Fruit fly (Drosophila melanogaster) whole organism, embryonic: ENCODE results near the gene Ada1-1.
A peak's percentile ranks its signal among the peaks of the same experiment; 100 is the strongest.

ENCODE experiments used
- Atf3 ChIP-seq: fragments of 200-800 bp; sonication (Bioruptor generic); optimal IDR thresholded peaks from 3 replicates; lab custom pipeline; 2016; ENCODE audit warnings: missing biosample characterization, missing genetic modification characterization
- Blimp-1 ChIP-seq: fragments of 200-800 bp; sonication (Bioruptor generic); optimal IDR thresholded peaks from 3 replicates; lab custom pipeline; 2018; ENCODE audit warnings: missing biosample characterization, missing genetic modification characterization, mild to moderate bottlenecking, moderate library complexity, missing genetic modification reagents
- CG10366 ChIP-seq: fragments of 200-800 bp; sonication (Bioruptor generic); IDR thresholded peaks from 2 replicates; pipeline ENCODE4 v1.3.6; 2022; ENCODE audit warnings: missing biosample characterization, missing genetic modification characterization
- CG10959 ChIP-seq: fragments of 200-800 bp; sonication (Bioruptor generic); IDR thresholded peaks from 2 replicates; pipeline ENCODE4 v1.3.6; 2022; ENCODE audit warnings: missing biosample characterization, missing genetic modification characterization
- CG11398 ChIP-seq: fragments of 200-800 bp; sonication (Bioruptor generic); optimal IDR thresholded peaks from 2 replicates; lab custom pipeline; 2016; ENCODE audit warnings: missing biosample characterization, missing genetic modification characterization
- CG12071 ChIP-seq: fragments of 200-800 bp; sonication (Bioruptor generic); optimal IDR thresholded peaks from 3 replicates; lab custom pipeline; 2018; ENCODE audit warnings: missing biosample characterization, mild to moderate bottlenecking, missing genetic modification characterization
- CG12659 ChIP-seq: fragments of 200-800 bp; sonication (Bioruptor generic); optimal IDR thresholded peaks from 3 replicates; lab custom pipeline; 2017; ENCODE audit warnings: mild to moderate bottlenecking, missing biosample characterization, missing genetic modification reagents, missing genetic modification characterization
- CG12769 ChIP-seq: fragments of 200-800 bp; sonication (Bioruptor generic); optimal IDR thresholded peaks from 2 replicates; lab custom pipeline; 2019; ENCODE audit warnings: missing biosample characterization, mild to moderate bottlenecking, missing genetic modification characterization, moderate library complexity
- CG13624 ChIP-seq: fragments of 200-800 bp; sonication (Bioruptor generic); optimal IDR thresholded peaks from 2 replicates; lab custom pipeline; 2016; ENCODE audit warnings: missing biosample characterization, missing genetic modification characterization
- CG1602 ChIP-seq: fragments of 200-800 bp; sonication (Bioruptor generic); optimal IDR thresholded peaks from 3 replicates; lab custom pipeline; 2016; ENCODE audit warnings: missing biosample characterization, missing genetic modification characterization
- CG16779 ChIP-seq: fragments of 200-800 bp; sonication (Bioruptor generic); IDR thresholded peaks from 2 replicates; pipeline ENCODE4 v1.3.6; 2022; ENCODE audit warnings: missing biosample characterization, missing genetic modification characterization
- CG17568 ChIP-seq: fragments of 200-800 bp; sonication (Bioruptor generic); optimal IDR thresholded peaks from 2 replicates; lab custom pipeline; 2018; ENCODE audit warnings: missing biosample characterization, mild to moderate bottlenecking, missing genetic modification characterization, moderate library complexity
- CG18262 ChIP-seq: fragments of 200-800 bp; optimal IDR thresholded peaks from 3 replicates; lab custom pipeline; 2019; ENCODE audit warnings: missing biosample characterization, mild to moderate bottlenecking, missing genetic modification characterization, moderate library complexity
- CG31441 ChIP-seq: fragments of 200-800 bp; sonication (Bioruptor generic); IDR thresholded peaks from 2 replicates; pipeline ENCODE4 v1.3.6; 2022; ENCODE audit warnings: missing biosample characterization, missing genetic modification characterization
- CG32767 ChIP-seq: fragments of 200-800 bp; sonication (Bioruptor generic); IDR thresholded peaks from 2 replicates; pipeline ENCODE4 v1.3.6; 2022; ENCODE audit warnings: missing biosample characterization, missing genetic modification characterization
- CG3281 ChIP-seq: fragments of 200-800 bp; sonication (Bioruptor generic); optimal IDR thresholded peaks from 3 replicates; lab custom pipeline; 2017; ENCODE audit warnings: missing biosample characterization, mild to moderate bottlenecking, missing genetic modification characterization
- CG4854 ChIP-seq: fragments of 200-800 bp; sonication (Bioruptor generic); optimal IDR thresholded peaks from 2 replicates; lab custom pipeline; 2016; ENCODE audit warnings: missing biosample characterization, missing genetic modification characterization, inconsistent platforms
- CG7372 ChIP-seq: fragments of 200-800 bp; sonication (Bioruptor generic); IDR thresholded peaks from 2 replicates; pipeline ENCODE4 v1.3.6; 2022; ENCODE audit warnings: missing biosample characterization, missing genetic modification characterization
- CG7556 ChIP-seq: fragments of 200-800 bp; sonication (Bioruptor generic); optimal IDR thresholded peaks from 2 replicates; lab custom pipeline; 2017; ENCODE audit warnings: missing biosample characterization, mild to moderate bottlenecking, missing genetic modification characterization
- CG8478 ChIP-seq: fragments of >200 bp; optimal IDR thresholded peaks from 2 replicates; lab custom pipeline; 2018
- CG8944 ChIP-seq: fragments of 200-800 bp; sonication (Bioruptor generic); optimal IDR thresholded peaks from 3 replicates; lab custom pipeline; 2016; ENCODE audit warnings: missing biosample characterization, missing genetic modification characterization
- Camta ChIP-seq: fragments of 200-800 bp; sonication (Bioruptor generic); optimal IDR thresholded peaks from 2 replicates; lab custom pipeline; 2016; ENCODE audit warnings: missing biosample characterization, missing genetic modification characterization
- Dip3 ChIP-seq: fragments of 200-800 bp; sonication (Bioruptor generic); optimal IDR thresholded peaks from 3 replicates; lab custom pipeline; 2016; ENCODE audit warnings: missing biosample characterization, missing genetic modification characterization
- E2f1 ChIP-seq: fragments of 200-800 bp; sonication (Bioruptor generic); IDR thresholded peaks from 2 replicates; pipeline ENCODE4 v1.3.6; 2022; ENCODE audit warnings: missing biosample characterization, missing genetic modification characterization
- Ets65A ChIP-seq: fragments of 200-800 bp; sonication (Bioruptor generic); peaks from one replicate; lab custom pipeline; 2016; ENCODE audit warnings: missing biosample characterization, missing genetic modification characterization
- HHEX ChIP-seq: fragments of 200-800 bp; sonication (Bioruptor generic); optimal IDR thresholded peaks from 3 replicates; lab custom pipeline; 2017; ENCODE audit warnings: missing biosample characterization, mild to moderate bottlenecking, missing genetic modification characterization, missing genetic modification reagents
- HmgZ ChIP-seq: fragments of 200-800 bp; sonication (Bioruptor generic); optimal IDR thresholded peaks from 2 replicates; lab custom pipeline; 2018; ENCODE audit warnings: missing biosample characterization, mild to moderate bottlenecking, missing genetic modification characterization
- Kr ChIP-seq: fragments of 200-800 bp; sonication (Bioruptor generic); optimal IDR thresholded peaks from 2 replicates; lab custom pipeline; 2017; ENCODE audit warnings: missing biosample characterization, mild to moderate bottlenecking, missing genetic modification characterization
- Lpt ChIP-seq: fragments of >200 bp; optimal IDR thresholded peaks from 2 replicates; lab custom pipeline; 2018; ENCODE audit warnings: missing biosample characterization, missing genetic modification characterization
- MESR4 ChIP-seq: fragments of 200-800 bp; sonication (Bioruptor generic); optimal IDR thresholded peaks from 2 replicates; lab custom pipeline; 2018; ENCODE audit warnings: missing biosample characterization, mild to moderate bottlenecking, missing genetic modification characterization, moderate library complexity
- MTF-1 ChIP-seq: fragments of 200-800 bp; sonication (Bioruptor generic); optimal IDR thresholded peaks from 2 replicates; lab custom pipeline; 2018; ENCODE audit warnings: missing biosample characterization, mild to moderate bottlenecking, missing genetic modification characterization, borderline replicate concordance
- Ravus ChIP-seq: fragments of 200-800 bp; sonication (Bioruptor generic); IDR thresholded peaks from 2 replicates; pipeline ENCODE4 v1.3.6; 2022; ENCODE audit warnings: missing biosample characterization, missing genetic modification characterization
- Sin3A ChIP-seq: fragments of >200 bp; optimal IDR thresholded peaks from 2 replicates; lab custom pipeline; 2018
- Sry-δ ChIP-seq: fragments of 200-800 bp; sonication (Bioruptor generic); optimal IDR thresholded peaks from 2 replicates; lab custom pipeline; 2016; ENCODE audit warnings: missing biosample characterization, missing genetic modification characterization
- ac ChIP-seq: fragments of 200-800 bp; sonication (Bioruptor generic); optimal IDR thresholded peaks from 3 replicates; lab custom pipeline; 2017; ENCODE audit warnings: missing biosample characterization, mild to moderate bottlenecking, missing genetic modification characterization
- bigmax ChIP-seq: fragments of 200-800 bp; sonication (Bioruptor generic); optimal IDR thresholded peaks from 2 replicates; lab custom pipeline; 2018; ENCODE audit warnings: missing biosample characterization, mild to moderate bottlenecking, missing genetic modification characterization
- bsh ChIP-seq, 2 experiments: fragments of 200-800 bp; sonication (Bioruptor generic); optimal IDR thresholded peaks; 2 replicates each; lab custom pipeline; 2017 to 2018; ENCODE audit warnings: mild to moderate bottlenecking in 2 of 2, missing biosample characterization in 2 of 2, missing genetic modification characterization in 2 of 2, moderate library complexity in 1 of 2
- dati ChIP-seq: fragments of 200-800 bp; sonication (Bioruptor generic); IDR thresholded peaks from 2 replicates; pipeline ENCODE4 v1.3.6; 2022; ENCODE audit warnings: missing biosample characterization, missing genetic modification characterization
- dmrt99B ChIP-seq: fragments of 200-800 bp; sonication (Bioruptor generic); optimal IDR thresholded peaks from 2 replicates; lab custom pipeline; 2018; ENCODE audit warnings: missing biosample characterization, mild to moderate bottlenecking, missing genetic modification characterization, moderate library complexity
- gsb-n ChIP-seq: fragments of 200-800 bp; sonication (Bioruptor generic); optimal IDR thresholded peaks from 3 replicates; lab custom pipeline; 2018; ENCODE audit warnings: missing biosample characterization, mild to moderate bottlenecking, missing genetic modification characterization
- ham ChIP-seq: fragments of 200-800 bp; sonication (Bioruptor generic); IDR thresholded peaks from 2 replicates; pipeline ENCODE4 v1.3.6; 2022; ENCODE audit warnings: missing biosample characterization, missing genetic modification characterization
- kah ChIP-seq: fragments of 200-800 bp; sonication (Bioruptor generic); optimal IDR thresholded peaks from 2 replicates; lab custom pipeline; 2018; ENCODE audit warnings: missing biosample characterization, mild to moderate bottlenecking, missing genetic modification characterization
- kay ChIP-seq: fragments of 200-800 bp; sonication (Bioruptor generic); optimal IDR thresholded peaks from 2 replicates; lab custom pipeline; 2016; ENCODE audit warnings: missing biosample characterization, missing genetic modification characterization
- ken ChIP-seq: fragments of 200-800 bp; sonication (Bioruptor generic); IDR thresholded peaks from 3 replicates; pipeline ENCODE4 v1.3.6; 2022; ENCODE audit warnings: missing biosample characterization, missing genetic modification characterization
- peb ChIP-seq: fragments of 200-800 bp; sonication (Bioruptor generic); IDR thresholded peaks from 2 replicates; pipeline ENCODE4 v1.3.6; 2022; ENCODE audit warnings: missing biosample characterization, missing genetic modification characterization
- pfk ChIP-seq: fragments of 200-800 bp; sonication (Bioruptor generic); optimal IDR thresholded peaks from 2 replicates; lab custom pipeline; 2018; ENCODE audit warnings: missing biosample characterization, mild to moderate bottlenecking, missing genetic modification characterization, moderate library complexity
- pum ChIP-seq: fragments of 200-800 bp; sonication (Bioruptor generic); optimal IDR thresholded peaks from 2 replicates; lab custom pipeline; 2016; ENCODE audit warnings: missing biosample characterization, missing genetic modification characterization
- pzg ChIP-seq: fragments of 200-800 bp; sonication (Bioruptor generic); optimal IDR thresholded peaks from 3 replicates; lab custom pipeline; 2018; ENCODE audit warnings: missing biosample characterization, mild to moderate bottlenecking, missing genetic modification characterization, moderate library complexity
- repo ChIP-seq: fragments of 200-800 bp; sonication (Bioruptor generic); optimal IDR thresholded peaks from 2 replicates; lab custom pipeline; 2016; ENCODE audit warnings: missing biosample characterization, missing genetic modification characterization
- tio ChIP-seq: fragments of 200-800 bp; sonication (Bioruptor generic); optimal IDR thresholded peaks from 2 replicates; lab custom pipeline; 2017; ENCODE audit warnings: missing biosample characterization, missing genetic modification characterization, inconsistent platforms
- ttk ChIP-seq: fragments of 200-800 bp; sonication (Bioruptor generic); IDR thresholded peaks from 2 replicates; pipeline ENCODE4 v2.1.2; 2022; ENCODE audit warnings: missing biosample characterization, missing genetic modification characterization
- unc-4 ChIP-seq: fragments of 200-800 bp; sonication (Bioruptor generic); IDR thresholded peaks from 2 replicates; pipeline ENCODE4 v1.3.6; 2022; ENCODE audit warnings: missing biosample characterization, missing genetic modification characterization; ENCODE audit not compliant: partially characterized antibody
- wor ChIP-seq: fragments of 200-800 bp; sonication (Bioruptor generic); IDR thresholded peaks from 2 replicates; pipeline ENCODE4 v1.3.6; 2022; ENCODE audit warnings: missing biosample characterization, missing genetic modification characterization

Ada1-1 gene

DNA sequence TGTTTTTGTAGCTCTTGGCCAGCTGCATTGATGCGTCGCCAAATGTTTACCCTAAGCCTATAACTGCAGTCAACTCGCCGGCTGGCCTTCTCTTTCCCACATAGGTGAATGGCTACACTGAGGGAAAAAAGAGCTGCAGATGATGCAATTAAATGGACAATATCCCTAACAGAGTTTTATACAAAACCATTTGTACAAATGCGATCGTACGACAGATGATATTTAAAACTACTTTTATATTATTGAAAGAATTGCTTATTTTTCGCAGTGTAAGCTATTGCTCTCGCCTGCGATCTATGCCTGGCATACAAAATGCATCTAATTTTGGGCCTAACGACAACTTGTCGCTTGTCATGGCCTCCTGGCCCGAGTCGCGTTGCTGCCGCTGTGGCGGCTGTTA is 46.7 kb upstream of the Ada1-1 start (continued):
- TF ChIP-seq peb (GFP tag; lab: Robert Waterston, UW) (no peak), CG4854 (GFP tag; lab: Kevin White, UChicago) (no peak), CG7556 (GFP tag; lab: Kevin White, UChicago) (no peak), HmgZ (tag; lab: Kevin White, UChicago) (no peak), bigmax (GFP tag; lab: Kevin White, UChicago) (no peak), ttk (GFP tag; lab: Robert Waterston, UW) (peak; percentile 64; the same call in 1 of the 2 replicates), CG32767 (peak; percentile 47; the same call in 1 of the 2 replicates), MESR4 (GFP tag; lab: Kevin White, UChicago) (no peak), CG11398 (no peak), unc-4 (GFP tag; lab: Robert Waterston, UW) (no peak), Camta (GFP tag; lab: Kevin White, UChicago) (peak; percentile 12), CG10366 (GFP tag; lab: Robert Waterston, UW) (no peak; the same call in 1 of the 2 replicates), Dip3 (GFP tag; lab: Kevin White, UChicago) (no peak), CG13624 (GFP tag; lab: Kevin White, UChicago) (no peak), CG7372 (GFP tag; lab: Robert Waterston, UW) (no peak), CG31441 (GFP tag; lab: Robert Waterston, UW) (peak; percentile 41; the same call in 1 of the 2 replicates), wor (peak; percentile 48), ken (GFP tag; lab: Robert Waterston, UW) (peak; percentile 69; the same call in 2 of the 3 replicates), gsb-n (no peak), CG10959 (GFP tag; lab: Robert Waterston, UW) (peak; percentile 62), CG16779 (GFP tag; lab: Robert Waterston, UW) (no peak), Atf3 (GFP tag; lab: Kevin White, UChicago) (no peak), CG17568 (no peak), pzg (no peak), ac (no peak), Ravus (GFP tag; lab: Robert Waterston, UW) (no peak; the same call in 1 of the 2 replicates), HHEX (GFP tag; lab: Kevin White, UChicago) (no peak), tio (GFP tag; lab: Kevin White, UChicago) (peak; percentile 22), kay (GFP tag; lab: Kevin White, UChicago) (no peak), CG8478 (lab: Kevin White, UChicago) (no peak), CG12071 (no peak), Sry-δ (no peak), pum (GFP tag; lab: Kevin White, UChicago) (peak; percentile 11), ham (GFP tag; lab: Robert Waterston, UW) (no peak), E2f1 (peak; percentile 31; the same call in 1 of the 2 replicates), CG18262 (peak; percentile 32), Lpt (GFP tag; lab: Kevin White, UChicago) (no peak), bsh (GFP tag; optimal IDR thresholded peaks at IDR 0.05; lab: Kevin White, UChicago) (peak; percentile 63 to 76), CG8944 (no peak), Sin3A (no peak), CG1602 (GFP tag; lab: Kevin White, UChicago) (peak; percentile 18), pfk (no peak), dati (no peak), CG12769 (tag; lab: Kevin White, UChicago) (peak; percentile 4), MTF-1 (GFP tag; lab: Kevin White, UChicago) (no peak), CG3281 (GFP tag; lab: Kevin White, UChicago) (no peak), CG12659 (GFP tag; lab: Kevin White, UChicago) (no peak), Kr (GFP tag; lab: Kevin White, UChicago) (no peak), repo (GFP tag; lab: Kevin White, UChicago) (no peak), kah (GFP tag; lab: Kevin White, UChicago) (no peak), Ets65A (GFP tag; lab: Kevin White, UChicago) (peak; percentile 91), Blimp-1 (GFP tag; lab: Kevin White, UChicago) (peak; percentile 36), dmrt99B (tag; lab: Kevin White, UChicago) (peak; percentile 56)
